Fruit fly (Drosophila melanogaster): Measurements from ENCODE around the gene Cpr35B.

Cpr35B gene

DNA sequence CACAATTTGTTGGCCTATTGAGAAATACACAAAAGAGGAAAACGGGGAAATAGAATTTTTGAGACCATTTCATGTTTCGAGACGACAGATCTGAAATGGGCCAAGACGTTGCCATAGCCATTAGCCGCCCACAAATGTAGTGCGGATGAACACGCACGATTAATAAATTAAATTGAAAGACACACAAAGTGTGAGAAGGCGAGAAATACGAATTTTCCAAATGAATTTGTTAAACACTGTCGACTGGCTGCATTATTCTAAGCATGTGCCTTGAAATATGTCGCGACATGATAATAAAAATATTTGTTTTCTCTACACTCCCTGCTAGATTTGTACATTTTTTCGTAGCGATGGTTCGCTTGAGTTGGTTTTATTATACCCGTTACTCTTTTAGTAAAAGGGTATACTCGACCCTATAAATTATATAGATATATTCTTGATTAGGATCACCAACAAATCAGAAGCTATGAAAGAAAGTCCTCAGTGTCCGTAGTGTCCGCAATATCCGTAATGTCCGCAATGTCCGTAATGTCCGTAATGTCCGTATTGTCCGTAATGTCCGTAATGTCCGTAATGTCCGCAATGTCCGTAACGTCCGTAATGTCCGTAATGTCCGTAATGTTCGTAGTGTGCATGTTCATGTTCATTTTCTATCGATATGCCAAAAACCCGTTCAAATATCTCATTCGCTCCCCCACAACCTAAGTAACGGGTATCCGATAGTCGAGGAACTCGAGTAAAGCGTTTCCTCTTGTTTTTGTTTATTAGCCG, 48.3 kb downstream of the Cpr35B start (continued):
- TF ChIP-seq Sox102F (GFP tag; optimal IDR thresholded peaks at IDR 0.05) (peak; percentile 27), Nf-YB (GFP tag; optimal IDR thresholded peaks at IDR 0.05) (no peak), CG15073 (GFP tag; optimal IDR thresholded peaks at IDR 0.05) (no peak), Drgx (GFP tag; IDR thresholded peaks at IDR 0.05) (no peak)

All from whole organism, embryonic.